Fruit fly (Drosophila melanogaster) whole organism, embryonic: ENCODE results near the gene CG10063.

ENCODE experiments used
- ATbp ChIP-seq: fragments of 200-800 bp; sonication (Bioruptor generic); optimal IDR thresholded peaks from 2 replicates; lab custom pipeline; 2017; ENCODE audit warnings: missing biosample characterization, mild to moderate bottlenecking, missing genetic modification characterization, missing genetic modification reagents
- Blimp-1 ChIP-seq: fragments of 200-800 bp; sonication (Bioruptor generic); optimal IDR thresholded peaks from 3 replicates; lab custom pipeline; 2018; ENCODE audit warnings: missing biosample characterization, missing genetic modification characterization, mild to moderate bottlenecking, moderate library complexity, missing genetic modification reagents
- CG1024 ChIP-seq: fragments of 200-800 bp; sonication (Bioruptor generic); IDR thresholded peaks from 2 replicates; pipeline ENCODE4 v1.3.6; 2022; ENCODE audit warnings: missing biosample characterization, missing genetic modification characterization
- CG10267 ChIP-seq: fragments of 200-800 bp; sonication (Bioruptor generic); optimal IDR thresholded peaks from 2 replicates; lab custom pipeline; 2018; ENCODE audit warnings: missing biosample characterization, mild to moderate bottlenecking, missing genetic modification characterization, moderate library complexity
- CG10321 ChIP-seq: fragments of 200-800 bp; sonication (Bioruptor generic); IDR thresholded peaks from 2 replicates; pipeline ENCODE4 v1.3.6; 2022; ENCODE audit warnings: missing biosample characterization, missing genetic modification characterization
- CG11695 ChIP-seq: fragments of 200-800 bp; sonication (Bioruptor generic); IDR thresholded peaks from 3 replicates; pipeline ENCODE4 v1.3.6; 2022; ENCODE audit warnings: missing biosample characterization, missing genetic modification characterization
- CG13424 ChIP-seq: fragments of 200-800 bp; sonication (Bioruptor generic); optimal IDR thresholded peaks from 2 replicates; lab custom pipeline; 2019; ENCODE audit warnings: missing biosample characterization, mild to moderate bottlenecking, missing genetic modification characterization, moderate library complexity
- CG14050 ChIP-seq: fragments of 200-800 bp; sonication (Bioruptor generic); IDR thresholded peaks from 3 replicates; pipeline ENCODE4 v1.3.6; 2022; ENCODE audit warnings: missing biosample characterization, missing genetic modification characterization
- CG14710 ChIP-seq: fragments of 200-800 bp; sonication (Bioruptor generic); optimal IDR thresholded peaks from 3 replicates; lab custom pipeline; 2019; ENCODE audit warnings: missing biosample characterization, mild to moderate bottlenecking, missing genetic modification characterization, moderate library complexity
- CG17328 ChIP-seq: fragments of 200-800 bp; sonication (Bioruptor generic); IDR thresholded peaks from 2 replicates; pipeline ENCODE4 v1.3.6; 2022; ENCODE audit warnings: missing biosample characterization, missing genetic modification characterization
- CG17829 ChIP-seq: fragments of 200-800 bp; optimal IDR thresholded peaks from 2 replicates; lab custom pipeline; 2019; ENCODE audit warnings: missing biosample characterization, mild to moderate bottlenecking, missing genetic modification characterization, moderate library complexity
- CG31441 ChIP-seq: fragments of 200-800 bp; sonication (Bioruptor generic); IDR thresholded peaks from 2 replicates; pipeline ENCODE4 v1.3.6; 2022; ENCODE audit warnings: missing biosample characterization, missing genetic modification characterization
- CG3281 ChIP-seq: fragments of 200-800 bp; sonication (Bioruptor generic); optimal IDR thresholded peaks from 3 replicates; lab custom pipeline; 2017; ENCODE audit warnings: missing biosample characterization, mild to moderate bottlenecking, missing genetic modification characterization
- CG3407 ChIP-seq: fragments of 200-800 bp; sonication (Bioruptor generic); optimal IDR thresholded peaks from 2 replicates; lab custom pipeline; 2018; ENCODE audit warnings: missing biosample characterization, mild to moderate bottlenecking, missing genetic modification characterization
- CG5245 ChIP-seq: fragments of 200-800 bp; sonication (Bioruptor generic); optimal IDR thresholded peaks from 3 replicates; lab custom pipeline; 2016; ENCODE audit warnings: missing biosample characterization, missing genetic modification characterization
- CG7556 ChIP-seq: fragments of 200-800 bp; sonication (Bioruptor generic); optimal IDR thresholded peaks from 2 replicates; lab custom pipeline; 2017; ENCODE audit warnings: missing biosample characterization, mild to moderate bottlenecking, missing genetic modification characterization
- CG7839 ChIP-seq: fragments of 200-800 bp; sonication (Bioruptor generic); optimal IDR thresholded peaks from 3 replicates; lab custom pipeline; 2018; ENCODE audit warnings: missing biosample characterization, mild to moderate bottlenecking, missing genetic modification characterization, moderate library complexity
- CG8924 ChIP-seq: fragments of 200-800 bp; optimal IDR thresholded peaks from 3 replicates; lab custom pipeline; 2019; ENCODE audit warnings: missing biosample characterization, mild to moderate bottlenecking, missing genetic modification characterization, moderate library complexity
- CG9609 ChIP-seq: fragments of 200-800 bp; sonication (Bioruptor generic); optimal IDR thresholded peaks from 3 replicates; lab custom pipeline; 2016; ENCODE audit warnings: missing biosample characterization, missing genetic modification characterization
- ERR ChIP-seq: fragments of 200-800 bp; sonication (Bioruptor generic); optimal IDR thresholded peaks from 2 replicates; lab custom pipeline; 2016; ENCODE audit warnings: missing biosample characterization, missing genetic modification characterization
- Hmr ChIP-seq: fragments of 200-800 bp; sonication (Bioruptor generic); optimal IDR thresholded peaks from 3 replicates; lab custom pipeline; 2017; ENCODE audit warnings: mild to moderate bottlenecking, missing biosample characterization, missing genetic modification reagents, missing genetic modification characterization
- MTF-1 ChIP-seq: fragments of 200-800 bp; sonication (Bioruptor generic); optimal IDR thresholded peaks from 2 replicates; lab custom pipeline; 2018; ENCODE audit warnings: missing biosample characterization, mild to moderate bottlenecking, missing genetic modification characterization, borderline replicate concordance
- Nf-YA ChIP-seq: fragments of 200-800 bp; sonication (Bioruptor generic); IDR thresholded peaks from 2 replicates; pipeline ENCODE4 v1.3.6; 2022; ENCODE audit warnings: missing biosample characterization, missing genetic modification characterization
- NfI ChIP-seq: fragments of 200-800 bp; sonication (Bioruptor generic); optimal IDR thresholded peaks from 3 replicates; lab custom pipeline; 2018; ENCODE audit warnings: missing biosample characterization, mild to moderate bottlenecking, missing genetic modification characterization, moderate library complexity
- Oli ChIP-seq: fragments of 200-800 bp; sonication (Bioruptor generic); optimal IDR thresholded peaks from 2 replicates; lab custom pipeline; 2018; ENCODE audit warnings: missing biosample characterization, mild to moderate bottlenecking, missing genetic modification characterization, moderate library complexity
- Optix ChIP-seq: fragments of 200-800 bp; sonication (Bioruptor generic); IDR thresholded peaks from 3 replicates; pipeline ENCODE4 v1.3.6; 2022; ENCODE audit warnings: missing biosample characterization, missing genetic modification characterization
- Six4 ChIP-seq: fragments of 200-800 bp; sonication (Bioruptor generic); optimal IDR thresholded peaks from 2 replicates; lab custom pipeline; 2016; ENCODE audit warnings: missing biosample characterization, missing genetic modification characterization
- Vsx1 ChIP-seq: fragments of 200-800 bp; sonication (Bioruptor generic); optimal IDR thresholded peaks from 2 replicates; lab custom pipeline; 2017; ENCODE audit warnings: missing biosample characterization, mild to moderate bottlenecking, missing genetic modification characterization, missing genetic modification reagents
- bcd ChIP-seq: fragments of 200-800 bp; sonication (Bioruptor generic); optimal IDR thresholded peaks from 2 replicates; lab custom pipeline; 2017; ENCODE audit warnings: missing biosample characterization, mild to moderate bottlenecking, missing genetic modification characterization
- chm ChIP-seq: fragments of 200-800 bp; sonication (Bioruptor generic); IDR thresholded peaks from 2 replicates; pipeline ENCODE4 v1.3.6; 2022; ENCODE audit warnings: missing biosample characterization, missing genetic modification characterization
- cwo ChIP-seq: fragments of 200-800 bp; sonication (Bioruptor generic); optimal IDR thresholded peaks from 3 replicates; lab custom pipeline; 2017; ENCODE audit warnings: missing biosample characterization, missing genetic modification characterization, mild to moderate bottlenecking, moderate library complexity, missing genetic modification reagents
- dan ChIP-seq: fragments of 200-800 bp; sonication (Bioruptor generic); IDR thresholded peaks from 2 replicates; pipeline ENCODE4 v1.3.6; 2022; ENCODE audit warnings: missing biosample characterization, missing genetic modification characterization
- danr ChIP-seq: fragments of 200-800 bp; sonication (Bioruptor generic); IDR thresholded peaks from 2 replicates; pipeline ENCODE4 v1.3.6; 2022; ENCODE audit warnings: missing biosample characterization, missing genetic modification characterization
- esg ChIP-seq: fragments of 200-800 bp; sonication (Bioruptor generic); conservative IDR thresholded peaks from 2 replicates; pipeline ENCODE4 v1.3.6; 2022; ENCODE audit warnings: missing biosample characterization, missing genetic modification characterization
- ewg ChIP-seq: fragments of 200-800 bp; sonication (Bioruptor generic); optimal IDR thresholded peaks from 3 replicates; lab custom pipeline; 2017; ENCODE audit warnings: mild to moderate bottlenecking, missing biosample characterization, missing genetic modification reagents, missing genetic modification characterization
- grau ChIP-seq: fragments of 200-800 bp; optimal IDR thresholded peaks from 3 replicates; lab custom pipeline; 2019; ENCODE audit warnings: missing biosample characterization, mild to moderate bottlenecking, missing genetic modification characterization, moderate library complexity
- ham ChIP-seq: fragments of 200-800 bp; sonication (Bioruptor generic); IDR thresholded peaks from 2 replicates; pipeline ENCODE4 v1.3.6; 2022; ENCODE audit warnings: missing biosample characterization, missing genetic modification characterization
- klu ChIP-seq: fragments of 200-800 bp; sonication (Bioruptor generic); IDR thresholded peaks from 2 replicates; pipeline ENCODE4 v1.3.6; 2022; ENCODE audit warnings: missing biosample characterization, missing genetic modification characterization
- lilli ChIP-seq: fragments of 200-800 bp; sonication (Bioruptor generic); optimal IDR thresholded peaks from 3 replicates; lab custom pipeline; 2016; ENCODE audit warnings: missing biosample characterization, missing genetic modification characterization
- lov ChIP-seq, 2 experiments: fragments of 200-800 bp in 1 of 2; fragments of >200 bp in 1 of 2; sonication (Bioruptor generic) in 1 of 2; IDR thresholded peaks in 1 of 2; optimal IDR thresholded peaks in 1 of 2; 2 replicates in 1 of 2; 3 replicates in 1 of 2; pipeline versions ENCODE4 v1.3.6 to Lab custom; 2017 to 2022; ENCODE audit warnings: missing biosample characterization in 1 of 2, missing genetic modification characterization in 1 of 2
- mld ChIP-seq: fragments of 200-800 bp; sonication (Bioruptor generic); IDR thresholded peaks from 3 replicates; pipeline ENCODE4 v1.3.6; 2022; ENCODE audit warnings: missing biosample characterization, missing genetic modification characterization; ENCODE audit not compliant: partially characterized antibody
- onecut ChIP-seq: fragments of 200-800 bp; sonication (Bioruptor generic); IDR thresholded peaks from 2 replicates; pipeline ENCODE4 v1.3.6; 2022; ENCODE audit warnings: missing biosample characterization, missing genetic modification characterization
- pfk ChIP-seq: fragments of 200-800 bp; sonication (Bioruptor generic); optimal IDR thresholded peaks from 2 replicates; lab custom pipeline; 2018; ENCODE audit warnings: missing biosample characterization, mild to moderate bottlenecking, missing genetic modification characterization, moderate library complexity
- row ChIP-seq: fragments of 200-800 bp; sonication (Bioruptor generic); IDR thresholded peaks from 3 replicates; pipeline ENCODE4 v1.3.6; 2022; ENCODE audit warnings: missing biosample characterization, missing genetic modification characterization
- sens-2 ChIP-seq: fragments of 200-800 bp; sonication (Bioruptor generic); IDR thresholded peaks from 2 replicates; pipeline ENCODE4 v1.3.6; 2022; ENCODE audit warnings: missing biosample characterization, missing genetic modification characterization
- sima ChIP-seq: fragments of 200-800 bp; sonication (Bioruptor generic); optimal IDR thresholded peaks from 2 replicates; lab custom pipeline; 2016; ENCODE audit warnings: missing biosample characterization, missing genetic modification characterization
- sisA ChIP-seq: fragments of 200-800 bp; sonication (Bioruptor generic); IDR thresholded peaks from 2 replicates; pipeline ENCODE4 v1.3.6; 2022; ENCODE audit warnings: missing biosample characterization, missing genetic modification characterization
- tin ChIP-seq: fragments of 200-800 bp; sonication (Bioruptor generic); optimal IDR thresholded peaks from 3 replicates; lab custom pipeline; 2016; ENCODE audit warnings: missing biosample characterization, missing genetic modification characterization
- tio ChIP-seq: fragments of 200-800 bp; sonication (Bioruptor generic); optimal IDR thresholded peaks from 2 replicates; lab custom pipeline; 2017; ENCODE audit warnings: missing biosample characterization, missing genetic modification characterization, inconsistent platforms
- yki ChIP-seq: fragments of >200 bp; optimal IDR thresholded peaks from 3 replicates; lab custom pipeline; 2018

The CG10063 gene

dm6 chr3L:6977391-6977790, 5.1 kb upstream of the CG10063 start (continued):
- TF ChIP-seq Hmr: peak; percentile 25
- TF ChIP-seq CG3281 (GFP tag; lab: Kevin White, UChicago): peak; percentile 27
- TF ChIP-seq CG13424 (tag; lab: Kevin White, UChicago): peak; percentile 50
- 0 out of 2 replicates have a peak, but pooled peaks have one; percentile 25 for TF ChIP-seq CG1024 (GFP tag; lab: Robert Waterston, UW)
- TF ChIP-seq ATbp (GFP tag; lab: Kevin White, UChicago): peak; percentile 59
- peak; percentile 70 for TF ChIP-seq CG11695 (GFP tag; lab: Robert Waterston, UW)
- TF ChIP-seq mld (GFP tag; lab: Robert Waterston, UW): no peak
- TF ChIP-seq sima (GFP tag; lab: Kevin White, UChicago): no peak
- TF ChIP-seq tin (GFP tag; lab: Kevin White, UChicago): peak; percentile 66
- no peak for TF ChIP-seq pfk (GFP tag; lab: Kevin White, UChicago)
- TF ChIP-seq CG7556: peak; percentile 40
- peak; percentile 30 for TF ChIP-seq NfI (GFP tag; lab: Kevin White, UChicago)
- TF ChIP-seq cwo (GFP tag; lab: Kevin White, UChicago): peak; percentile 43
- no peak for TF ChIP-seq dan (GFP tag; lab: Robert Waterston, UW)
- TF ChIP-seq grau (tag; lab: Kevin White, UChicago): peak; percentile 5
- TF ChIP-seq ERR: no peak
- TF ChIP-seq Nf-YA (GFP tag; lab: Robert Waterston, UW): 0 out of 2 replicates have a peak, but pooled peaks have one; percentile 42
- TF ChIP-seq CG31441 (GFP tag; lab: Robert Waterston, UW): peak; percentile 71
- peak; percentile 57 for TF ChIP-seq CG10267
- peak; percentile 45 for TF ChIP-seq ewg (GFP tag; lab: Kevin White, UChicago)
- peak; percentile 40; the same call in 1 of the 3 replicates for TF ChIP-seq CG14050
- peak; percentile 64 for TF ChIP-seq CG7839 (tag; lab: Kevin White, UChicago)
- 0 out of 2 replicates have a peak, but pooled peaks have one; percentile 18 for TF ChIP-seq danr (GFP tag; lab: Robert Waterston, UW)
- no peak for TF ChIP-seq ham
- TF ChIP-seq CG14710 (tag; lab: Kevin White, UChicago): peak; percentile 61
- TF ChIP-seq onecut (GFP tag; lab: Robert Waterston, UW): 0 out of 2 replicates have a peak, but pooled peaks have one; percentile 12
- TF ChIP-seq CG10321 (GFP tag; lab: Robert Waterston, UW): no peak
- peak; percentile 52 for TF ChIP-seq esg (GFP tag; lab: Robert Waterston, UW)
- TF ChIP-seq CG8924 (tag; lab: Kevin White, UChicago): peak; percentile 26
- TF ChIP-seq CG9609: no peak
- no peak for TF ChIP-seq lov (optimal IDR thresholded peaks at IDR 0.05; lab: Kevin White, UChicago)
- no peak for TF ChIP-seq lov (GFP tag; IDR thresholded peaks at IDR 0.05; lab: Robert Waterston, UW)
- peak; percentile 46; the same call in 1 of the 2 replicates for TF ChIP-seq sens-2
- TF ChIP-seq Vsx1: peak; percentile 35
- peak; percentile 71 for TF ChIP-seq sisA (GFP tag; lab: Robert Waterston, UW)
- peak; percentile 59 for TF ChIP-seq bcd
- TF ChIP-seq Optix (GFP tag; lab: Robert Waterston, UW): peak; percentile 49; the same call in 1 of the 3 replicates
- TF ChIP-seq lilli (GFP tag; lab: Kevin White, UChicago): peak; percentile 3
- TF ChIP-seq tio (GFP tag; lab: Kevin White, UChicago): peak; percentile 27
- TF ChIP-seq CG5245: peak; percentile 5
- TF ChIP-seq klu (GFP tag; lab: Robert Waterston, UW): no peak
- peak; percentile 60 for TF ChIP-seq Six4 (GFP tag; lab: Kevin White, UChicago)
- peak; percentile 72 for TF ChIP-seq row (GFP tag; lab: Robert Waterston, UW)
- TF ChIP-seq CG17328 (GFP tag; lab: Robert Waterston, UW): peak; percentile 45; the same call in 1 of the 2 replicates
- TF ChIP-seq MTF-1 (GFP tag; lab: Kevin White, UChicago): peak; percentile 31
- peak; percentile 73 for TF ChIP-seq Oli (tag; lab: Kevin White, UChicago)
- TF ChIP-seq CG17829 (tag; lab: Kevin White, UChicago): peak; percentile 55
- peak; percentile 40 for TF ChIP-seq CG3407
- peak; percentile 72 for TF ChIP-seq Blimp-1 (GFP tag; lab: Kevin White, UChicago)
- 0 out of 2 replicates have a peak, but pooled peaks have one; percentile 51 for TF ChIP-seq chm
- TF ChIP-seq yki: no peak
